Worm (Caenorhabditis elegans): ENCODE measurements around the gene C03B1.4.

Gene C03B1.4

ce11 chrX:6364196-6364595, at the start of gene C03B1.4:
TSS of gene C03B1.4 (plus strand) at chrX:6364496.
- no peak for TF ChIP-seq pha-4 (tag; optimal IDR thresholded peaks at IDR 0.05)
- no peak for TF ChIP-seq ceh-28 (tag; optimal IDR thresholded peaks at IDR 0.05)
- TF ChIP-seq unc-39 (tag; optimal IDR thresholded peaks at IDR 0.05): no peak
- no peak for TF ChIP-seq mml-1 (tag; optimal IDR thresholded peaks at IDR 0.05)
- TF ChIP-seq fkh-10 (GFP tag; optimal IDR thresholded peaks at IDR 0.05): no peak
- TF ChIP-seq tbx-2 (tag; optimal IDR thresholded peaks at IDR 0.05): no peak
- no peak for TF ChIP-seq nhr-12 (tag; optimal IDR thresholded peaks at IDR 0.05)
- TF ChIP-seq egl-27 (tag; optimal IDR thresholded peaks at IDR 0.05): no peak

DNA sequence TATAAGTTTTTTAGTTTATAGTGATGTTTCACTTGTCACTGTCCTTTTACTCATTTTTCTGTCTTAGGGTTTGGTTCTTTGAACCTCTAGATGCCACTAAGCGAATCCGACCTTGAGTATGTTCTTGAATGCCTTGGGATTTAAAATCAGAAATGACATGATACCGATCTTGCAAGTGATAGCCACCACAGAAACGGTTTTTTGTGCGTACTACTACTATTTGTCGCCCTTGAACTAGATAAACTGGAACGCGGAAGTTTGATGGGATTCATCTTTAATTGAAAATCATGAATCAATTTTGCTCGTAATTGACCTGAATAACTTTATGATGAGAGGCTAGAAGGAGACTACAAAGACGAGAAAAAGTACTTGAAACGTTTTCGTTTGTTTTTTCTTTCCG, 45.5 kb upstream of the C03B1.4 start:
- TF ChIP-seq nhr-23 (tag; optimal IDR thresholded peaks at IDR 0.05) (peak; percentile 76), snpc-4 (tag; optimal IDR thresholded peaks at IDR 0.05) (no peak), egl-5 (tag; optimal IDR thresholded peaks at IDR 0.05) (no peak), ceh-28 (tag; optimal IDR thresholded peaks at IDR 0.05) (peak; percentile 12), fos-1 (tag; optimal IDR thresholded peaks at IDR 0.05) (no peak), elt-1 (tag; optimal IDR thresholded peaks at IDR 0.05) (no peak), lin-15B (tag; optimal IDR thresholded peaks at IDR 0.05) (no peak), skn-1 (tag; optimal IDR thresholded peaks at IDR 0.05) (no peak), nhr-77 (tag; optimal IDR thresholded peaks at IDR 0.05) (no peak), ceh-16 (tag; optimal IDR thresholded peaks at IDR 0.05) (no peak), nhr-12 (tag; optimal IDR thresholded peaks at IDR 0.05) (no peak), elt-2 (tag; optimal IDR thresholded peaks at IDR 0.05) (no peak), elt-3 (tag; optimal IDR thresholded peaks at IDR 0.05) (peak in 1 of 3 experiments; percentile 24), hmg-11 (tag; optimal IDR thresholded peaks at IDR 0.05) (no peak), nhr-25 (tag; optimal IDR thresholded peaks at IDR 0.05) (peak; percentile 83), tbx-2 (tag; optimal IDR thresholded peaks at IDR 0.05) (no peak), nhr-67 (tag; optimal IDR thresholded peaks at IDR 0.05) (no peak), ztf-4 (tag; optimal IDR thresholded peaks at IDR 0.05) (no peak), ceh-9 (tag; optimal IDR thresholded peaks at IDR 0.05) (no peak), ceh-82 (tag; optimal IDR thresholded peaks at IDR 0.05) (no peak)

DNA sequence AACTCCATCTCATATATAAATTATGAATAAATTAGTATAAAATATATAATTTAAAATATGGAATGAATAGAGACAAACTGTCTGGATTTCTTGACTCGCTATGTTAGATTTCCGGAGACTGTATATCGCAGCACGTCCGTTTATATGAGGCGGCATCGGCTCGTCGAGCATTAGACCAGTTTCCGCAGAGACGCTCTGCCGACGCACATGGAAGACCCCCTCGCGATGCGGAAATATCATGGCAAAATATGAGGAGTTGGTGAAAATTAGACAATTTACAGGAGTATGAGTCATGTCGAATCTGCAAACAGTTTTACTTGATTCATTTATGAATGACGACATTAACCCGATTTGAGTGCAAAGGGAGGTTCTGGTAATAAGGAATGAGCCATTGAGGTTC, 44.8 kb upstream of the C03B1.4 start, which contains the start of gene chtb-3:
Gene chtb-3 (minus strand): TSS at position 101 of the 400 bp plus-strand sequence.
- TF ChIP-seq tbx-2 (tag; optimal IDR thresholded peaks at IDR 0.05) (no peak), ztf-11 (tag; optimal IDR thresholded peaks at IDR 0.05) (no peak), nhr-237 (tag; optimal IDR thresholded peaks at IDR 0.05) (no peak), fkh-2 (tag; optimal IDR thresholded peaks at IDR 0.05) (no peak), fos-1 (tag; optimal IDR thresholded peaks at IDR 0.05) (no peak), hmg-11 (tag; optimal IDR thresholded peaks at IDR 0.05) (no peak), unc-39 (tag; optimal IDR thresholded peaks at IDR 0.05) (no peak), nhr-28 (tag; optimal IDR thresholded peaks at IDR 0.05) (no peak), ztf-4 (tag; optimal IDR thresholded peaks at IDR 0.05) (no peak), nhr-76 (tag; optimal IDR thresholded peaks at IDR 0.05) (no peak), unc-62 (GFP tag; optimal IDR thresholded peaks at IDR 0.05) (no peak)

ce11 chrX:6320887-6321286, 43.4 kb upstream of the C03B1.4 start:
- peak; percentile 54 for TF ChIP-seq ceh-28 (tag; optimal IDR thresholded peaks at IDR 0.05)
- no peak for TF ChIP-seq ztf-11 (tag; optimal IDR thresholded peaks at IDR 0.05)
- peak; percentile 20 for TF ChIP-seq nfya-1 (tag; optimal IDR thresholded peaks at IDR 0.05; ENCODE audit: insufficient read depth)
- no peak for TF ChIP-seq aly-2 (tag; optimal IDR thresholded peaks at IDR 0.05)
- peak; percentile 50 for TF ChIP-seq nhr-23 (tag; optimal IDR thresholded peaks at IDR 0.05)
- no peak for TF ChIP-seq daf-12 (tag; optimal IDR thresholded peaks at IDR 0.05)
- no peak for TF ChIP-seq skn-1 (tag; optimal IDR thresholded peaks at IDR 0.05)
- no peak for TF ChIP-seq nhr-76 (tag; optimal IDR thresholded peaks at IDR 0.05)
- no peak for TF ChIP-seq elt-2 (tag; optimal IDR thresholded peaks at IDR 0.05)
- no peak for TF ChIP-seq fkh-10 (GFP tag; optimal IDR thresholded peaks at IDR 0.05)
- TF ChIP-seq nhr-77 (tag; optimal IDR thresholded peaks at IDR 0.05): no peak
- no peak for TF ChIP-seq sea-2 (GFP tag; optimal IDR thresholded peaks at IDR 0.05)
- TF ChIP-seq nhr-11 (tag; optimal IDR thresholded peaks at IDR 0.05): no peak
- TF ChIP-seq elt-3 (tag; optimal IDR thresholded peaks at IDR 0.05): peak in 1 of 3 experiments; percentile 48
- TF ChIP-seq nhr-25 (tag; optimal IDR thresholded peaks at IDR 0.05): peak; percentile 85
- TF ChIP-seq ceh-16 (tag; optimal IDR thresholded peaks at IDR 0.05): no peak
- no peak for TF ChIP-seq lsy-12 (tag; optimal IDR thresholded peaks at IDR 0.05)
- peak; percentile 67 for TF ChIP-seq nhr-43 (tag; optimal IDR thresholded peaks at IDR 0.05; ENCODE audit: poor library complexity, severe bottlenecking)
- no peak for TF ChIP-seq fos-1 (tag; optimal IDR thresholded peaks at IDR 0.05)
- no peak for TF ChIP-seq R02D3.7 (tag; optimal IDR thresholded peaks at IDR 0.05)
- peak; percentile 12 for TF ChIP-seq lin-39 (tag; optimal IDR thresholded peaks at IDR 0.05)
